Worm (Caenorhabditis elegans): ENCODE measurements around the gene T15H9.5.

The T15H9.5 gene

ce11 chrII:9655530-9656139 is 44.4 kb upstream of the T15H9.5 start, which contains the start of gene ZK1307.1:
Gene ZK1307.1, minus strand, starts transcription at chrII:9655580.
- TF ChIP-seq elt-2 (tag; optimal IDR thresholded peaks at IDR 0.05) (peak; percentile 29), ceh-14 (tag; optimal IDR thresholded peaks at IDR 0.05) (no peak)

ce11 chrII:9653679-9654078 is 42.4 kb upstream of the T15H9.5 start, which contains the start of gene ZK1307.2:
Gene ZK1307.2, minus strand, starts transcription at chrII:9653952.
- TF ChIP-seq ceh-24 (tag; optimal IDR thresholded peaks at IDR 0.05) = no peak
- TF ChIP-seq pag-3 (tag; optimal IDR thresholded peaks at IDR 0.05; ENCODE audit: borderline replicate concordance) = no peak
- no peak for TF ChIP-seq ceh-31 (tag; optimal IDR thresholded peaks at IDR 0.05)
- no peak for TF ChIP-seq hlh-6 (tag; optimal IDR thresholded peaks at IDR 0.05)
- TF ChIP-seq K09A11.1 (tag; optimal IDR thresholded peaks at IDR 0.05; ENCODE audit: insufficient read depth) = no peak
- no peak for TF ChIP-seq K02D7.2 (tag; optimal IDR thresholded peaks at IDR 0.05)
- TF ChIP-seq madf-2 (tag; optimal IDR thresholded peaks at IDR 0.05) = no peak
- no peak for TF ChIP-seq nfya-1 (tag; optimal IDR thresholded peaks at IDR 0.05)
- no peak for TF ChIP-seq pros-1 (tag; optimal IDR thresholded peaks at IDR 0.05)
- no peak for TF ChIP-seq ceh-45 (GFP tag; IDR thresholded peaks at IDR 0.05)
- TF ChIP-seq pqm-1 (tag; optimal IDR thresholded peaks at IDR 0.05) = no peak
- no peak for TF ChIP-seq Y22D7AL.16 (tag; optimal IDR thresholded peaks at IDR 0.05)
- TF ChIP-seq hlh-13 (GFP tag; optimal IDR thresholded peaks at IDR 0.05) = no peak
- no peak for TF ChIP-seq unc-3 (GFP tag; conservative IDR thresholded peaks at IDR 0.05)
- TF ChIP-seq unc-3 (tag; optimal IDR thresholded peaks at IDR 0.05) = no peak
- TF ChIP-seq ref-2 (tag; optimal IDR thresholded peaks at IDR 0.05) = no peak
- no peak for TF ChIP-seq fkh-6 (tag; optimal IDR thresholded peaks at IDR 0.05)
- no peak for TF ChIP-seq hlh-15 (tag; optimal IDR thresholded peaks at IDR 0.05)
- TF ChIP-seq mec-3 (tag; optimal IDR thresholded peaks at IDR 0.05; ENCODE audit: borderline replicate concordance) = no peak
- no peak for TF ChIP-seq odd-2 (tag; optimal IDR thresholded peaks at IDR 0.05)

- TF ChIP-seq ceh-9 (tag; optimal IDR thresholded peaks at IDR 0.05) = no peak
- TF ChIP-seq sox-4 (tag; optimal IDR thresholded peaks at IDR 0.05) = no peak
- no peak for TF ChIP-seq hlh-6 (tag; optimal IDR thresholded peaks at IDR 0.05)
- TF ChIP-seq hlh-15 (tag; optimal IDR thresholded peaks at IDR 0.05) = no peak
- no peak for TF ChIP-seq unc-55 (GFP tag; optimal IDR thresholded peaks at IDR 0.05)
- no peak for TF ChIP-seq nfya-1 (tag; optimal IDR thresholded peaks at IDR 0.05)
- no peak for TF ChIP-seq eyg-1 (tag; optimal IDR thresholded peaks at IDR 0.05)
- no peak for TF ChIP-seq ceh-30 (tag; optimal IDR thresholded peaks at IDR 0.05)
- no peak for TF ChIP-seq ttx-3 (tag; optimal IDR thresholded peaks at IDR 0.05)
- TF ChIP-seq unc-42 (tag; optimal IDR thresholded peaks at IDR 0.05) = no peak
- TF ChIP-seq unc-86 (tag; optimal IDR thresholded peaks at IDR 0.05) = no peak
- TF ChIP-seq pros-1 (tag; optimal IDR thresholded peaks at IDR 0.05) = no peak
- no peak for TF ChIP-seq rnt-1 (tag; optimal IDR thresholded peaks at IDR 0.05)
- TF ChIP-seq pha-2 (tag; optimal IDR thresholded peaks at IDR 0.05) = no peak
- no peak for TF ChIP-seq F13H6.1 (tag; optimal IDR thresholded peaks at IDR 0.05)
- no peak for TF ChIP-seq ets-4 (tag; optimal IDR thresholded peaks at IDR 0.05)
Observed at ce11 chrII:9652919-9653318, 41.7 kb upstream of the T15H9.5 start, which contains the start of gene ZK1307.3. Gene ZK1307.3, minus strand, starts transcription at chrII:9653019.

- TF ChIP-seq hlh-13 (GFP tag; optimal IDR thresholded peaks at IDR 0.05) (no peak), nhr-11 (tag; optimal IDR thresholded peaks at IDR 0.05) (no peak), hlh-8 (tag; optimal IDR thresholded peaks at IDR 0.05) (no peak), pha-4 (tag; optimal IDR thresholded peaks at IDR 0.05) (no peak), C38D4.7 (GFP tag; optimal IDR thresholded peaks at IDR 0.05) (no peak), hlh-15 (tag; optimal IDR thresholded peaks at IDR 0.05) (no peak), hlh-6 (tag; optimal IDR thresholded peaks at IDR 0.05) (no peak), unc-3 (GFP tag; conservative IDR thresholded peaks at IDR 0.05) (no peak), unc-3 (tag; optimal IDR thresholded peaks at IDR 0.05) (no peak), elt-2 (tag; optimal IDR thresholded peaks at IDR 0.05) (no peak), fkh-6 (tag; optimal IDR thresholded peaks at IDR 0.05) (no peak), unc-42 (tag; optimal IDR thresholded peaks at IDR 0.05) (no peak), rnt-1 (tag; optimal IDR thresholded peaks at IDR 0.05) (no peak), hlh-30 (tag; optimal IDR thresholded peaks at IDR 0.05; ENCODE audit: insufficient read depth) (no peak), ceh-30 (tag; optimal IDR thresholded peaks at IDR 0.05) (no peak), pros-1 (tag; optimal IDR thresholded peaks at IDR 0.05) (no peak), ets-4 (tag; optimal IDR thresholded peaks at IDR 0.05) (no peak)
Observed at ce11 chrII:9651700-9652099, 40.5 kb upstream of the T15H9.5 start, which contains the start of gene ZK1307.4. Gene ZK1307.4, minus strand, starts transcription at chrII:9651800.
